Worm (Caenorhabditis elegans): ENCODE measurements around the gene toc-1.

- TF ChIP-seq cog-1 (tag; optimal IDR thresholded peaks at IDR 0.05) (no peak), ztf-23 (GFP tag; IDR thresholded peaks at IDR 0.05) (no peak), flt-1 (GFP tag; IDR thresholded peaks at IDR 0.05) (no peak), klf-2 (GFP tag; conservative IDR thresholded peaks at IDR 0.05) (no peak), ref-1 (GFP tag; conservative IDR thresholded peaks at IDR 0.05) (no peak), ztf-29 (GFP tag; IDR thresholded peaks at IDR 0.05) (no peak)
These were observed 33.2 kb upstream of the toc-1 start for ce11 chrIII:5241854-5242253.
